Fruit fly (Drosophila melanogaster): Measurements from ENCODE around the gene CG9705.

Gene CG9705

DNA sequence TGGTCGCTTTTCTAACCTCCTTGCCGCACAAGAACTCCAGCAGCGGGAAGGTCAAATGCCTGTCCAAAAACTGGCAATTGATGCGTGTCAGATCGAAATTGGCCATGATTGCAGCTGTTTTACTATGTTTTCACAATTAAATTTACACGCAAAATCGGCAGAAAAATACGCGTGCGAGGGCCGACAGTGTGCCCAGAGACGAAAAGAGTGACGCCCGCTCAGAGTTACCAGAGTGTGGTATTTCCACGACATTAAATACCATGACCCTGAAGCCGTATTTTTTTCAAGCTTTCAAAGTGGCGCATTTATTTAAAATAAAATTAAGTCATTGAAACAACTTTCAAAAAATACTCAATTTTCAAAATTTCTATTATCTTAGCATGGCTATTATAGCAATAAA is 6.8 kb downstream of the CG9705 start, which contains the start of gene eIF3e (continued):
- TF ChIP-seq Hmr (GFP tag; optimal IDR thresholded peaks at IDR 0.05): no peak
- no peak for TF ChIP-seq D19B (GFP tag; optimal IDR thresholded peaks at IDR 0.05)
- no peak for TF ChIP-seq ind (GFP tag; optimal IDR thresholded peaks at IDR 0.05)
- TF ChIP-seq bbx (GFP tag; IDR thresholded peaks at IDR 0.05; ENCODE audit: partially characterized antibody): 0 out of 2 replicates have a peak, but pooled peaks have one; percentile 23
- no peak for TF ChIP-seq CG17186 (GFP tag; optimal IDR thresholded peaks at IDR 0.05)
- peak; percentile 2 for TF ChIP-seq CG12391 (tag; optimal IDR thresholded peaks at IDR 0.05)
- TF ChIP-seq jumu (GFP tag; optimal IDR thresholded peaks at IDR 0.05): no peak
- no peak for TF ChIP-seq chm (GFP tag; IDR thresholded peaks at IDR 0.05)
- no peak for TF ChIP-seq CG10321 (GFP tag; IDR thresholded peaks at IDR 0.05)
- no peak for TF ChIP-seq ash1 (GFP tag; optimal IDR thresholded peaks at IDR 0.05)
- TF ChIP-seq CG3163 (GFP tag; optimal IDR thresholded peaks at IDR 0.05): no peak
- TF ChIP-seq org-1 (GFP tag; optimal IDR thresholded peaks at IDR 0.05): no peak
- no peak for TF ChIP-seq esg (GFP tag; conservative IDR thresholded peaks at IDR 0.05)
- TF ChIP-seq pita (GFP tag; optimal IDR thresholded peaks at IDR 0.05): no peak
- no peak for TF ChIP-seq CG4730 (GFP tag; IDR thresholded peaks at IDR 0.05)
- no peak for TF ChIP-seq CG8089 (GFP tag; optimal IDR thresholded peaks at IDR 0.05)
- TF ChIP-seq Vsx1 (GFP tag; optimal IDR thresholded peaks at IDR 0.05): no peak
- TF ChIP-seq CG8765 (GFP tag; IDR thresholded peaks at IDR 0.05): no peak
- TF ChIP-seq CG10267 (tag; optimal IDR thresholded peaks at IDR 0.05): no peak
- TF ChIP-seq Drgx (GFP tag; IDR thresholded peaks at IDR 0.05): no peak

DNA sequence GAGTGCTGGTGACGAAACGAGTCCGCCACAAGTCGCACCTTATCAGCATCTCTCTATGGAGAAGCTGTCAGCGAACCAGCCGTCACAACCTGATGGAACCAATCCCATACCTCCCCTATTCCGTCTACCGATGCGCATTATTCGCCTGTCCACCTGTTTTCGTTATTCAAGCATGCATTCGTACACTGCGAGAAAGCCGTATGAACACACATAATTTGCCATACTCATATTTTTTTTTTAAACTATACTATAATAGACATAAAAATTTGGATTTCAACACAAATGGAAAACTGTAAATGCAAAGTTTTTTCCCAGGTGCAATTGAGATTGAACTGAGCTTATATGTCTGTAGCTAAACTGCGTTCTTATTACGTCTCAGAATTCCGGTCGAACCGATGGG is 16.7 kb downstream of the CG9705 start:
- TF ChIP-seq corto (GFP tag; optimal IDR thresholded peaks at IDR 0.05): peak; percentile 73
- peak; percentile 35 for TF ChIP-seq CG5180 (GFP tag; optimal IDR thresholded peaks at IDR 0.05)
- TF ChIP-seq CG3281 (GFP tag; optimal IDR thresholded peaks at IDR 0.05): no peak
- TF ChIP-seq CG1792 (GFP tag; optimal IDR thresholded peaks at IDR 0.05): no peak
- no peak for TF ChIP-seq slou (GFP tag; optimal IDR thresholded peaks at IDR 0.05)
- no peak for TF ChIP-seq CG11247 (GFP tag; IDR thresholded peaks at IDR 0.05)
- no peak for TF ChIP-seq CG6654 (GFP tag; optimal IDR thresholded peaks at IDR 0.05)
- no peak for TF ChIP-seq onecut (GFP tag; IDR thresholded peaks at IDR 0.05)
- no peak for TF ChIP-seq Vsx1 (GFP tag; optimal IDR thresholded peaks at IDR 0.05)
- no peak for TF ChIP-seq Ssrp (tag; optimal IDR thresholded peaks at IDR 0.05)
- no peak for TF ChIP-seq phol (tag; optimal IDR thresholded peaks at IDR 0.05)
- TF ChIP-seq H15 (GFP tag; IDR thresholded peaks at IDR 0.05): no peak
- no peak for TF ChIP-seq CG15011 (GFP tag; optimal IDR thresholded peaks at IDR 0.05)
- no peak for TF ChIP-seq CG5245 (GFP tag; optimal IDR thresholded peaks at IDR 0.05)
- TF ChIP-seq CG1233 (GFP tag; optimal IDR thresholded peaks at IDR 0.05): no peak
- TF ChIP-seq Spps (tag; optimal IDR thresholded peaks at IDR 0.05): no peak
- no peak for TF ChIP-seq Sry-β (GFP tag; optimal IDR thresholded peaks at IDR 0.05)
- TF ChIP-seq CG18619 (GFP tag; optimal IDR thresholded peaks at IDR 0.05): no peak
- no peak for TF ChIP-seq zen2 (GFP tag; IDR thresholded peaks at IDR 0.05; ENCODE audit: partially characterized antibody)
- no peak for TF ChIP-seq Nf-YB (GFP tag; optimal IDR thresholded peaks at IDR 0.05)
- TF ChIP-seq Mad (GFP tag; optimal IDR thresholded peaks at IDR 0.05): no peak
- no peak for TF ChIP-seq CG6791 (GFP tag; IDR thresholded peaks at IDR 0.05; ENCODE audit: partially characterized antibody)
- no peak for TF ChIP-seq BtbVII (GFP tag; optimal IDR thresholded peaks at IDR 0.05)
- no peak for TF ChIP-seq Bdp1 (GFP tag; optimal IDR thresholded peaks at IDR 0.05)
- no peak for TF ChIP-seq dm (GFP tag; optimal IDR thresholded peaks at IDR 0.05)
- TF ChIP-seq chif (GFP tag; optimal IDR thresholded peaks at IDR 0.05): peak in 1 of 2 experiments; percentile 16
- no peak for TF ChIP-seq CG32772 (GFP tag; IDR thresholded peaks at IDR 0.05)
- peak; percentile 52 for TF ChIP-seq sens (GFP tag)
- TF ChIP-seq Atf6 (GFP tag; IDR thresholded peaks at IDR 0.05): no peak
- no peak for TF ChIP-seq danr (GFP tag; IDR thresholded peaks at IDR 0.05)
- no peak for TF ChIP-seq CG11723 (GFP tag; optimal IDR thresholded peaks at IDR 0.05)
- no peak for TF ChIP-seq CG10565 (GFP tag; optimal IDR thresholded peaks at IDR 0.05)
- TF ChIP-seq CG7987 (GFP tag; optimal IDR thresholded peaks at IDR 0.05): no peak

Measured in whole organism, embryonic.